Fruit fly (Drosophila melanogaster): ENCODE measurements around the gene Ir76a.

The Ir76a gene

DNA sequence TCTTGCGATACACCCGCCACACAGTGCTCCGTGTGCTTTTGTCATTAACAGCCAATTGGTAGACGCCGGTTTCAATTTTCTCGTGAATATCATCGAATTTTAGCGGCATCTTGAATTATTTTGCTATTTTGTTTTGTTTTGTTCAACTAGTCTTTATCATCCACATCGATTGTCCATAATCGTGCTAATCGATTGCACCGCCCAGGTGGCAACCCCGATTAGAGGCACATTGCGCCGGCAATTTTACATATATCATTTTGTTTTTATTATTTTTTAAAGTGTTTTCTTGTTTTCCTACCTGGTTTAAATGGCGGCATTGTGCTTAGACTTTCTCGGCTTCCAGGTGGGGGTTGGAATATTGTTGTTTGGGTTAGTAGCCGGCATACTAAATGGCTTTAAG is 6.8 kb downstream of the Ir76a start, which contains the start of gene CG34116 (continued):
- no peak for TF ChIP-seq CG30403 (GFP tag; optimal IDR thresholded peaks at IDR 0.05)
- no peak for TF ChIP-seq prd (optimal IDR thresholded peaks at IDR 0.05)
- TF ChIP-seq prd (GFP tag; IDR thresholded peaks at IDR 0.05): no peak
- no peak for TF ChIP-seq CG10565 (GFP tag; optimal IDR thresholded peaks at IDR 0.05)
- TF ChIP-seq exex (tag; optimal IDR thresholded peaks at IDR 0.05): no peak
- TF ChIP-seq CG6254 (GFP tag; optimal IDR thresholded peaks at IDR 0.05): no peak
- no peak for TF ChIP-seq ken (GFP tag; IDR thresholded peaks at IDR 0.05)
- TF ChIP-seq Dll (GFP tag; IDR thresholded peaks at IDR 0.05; ENCODE audit: partially characterized antibody): peak; percentile 71
- no peak for TF ChIP-seq CG1647 (GFP tag; optimal IDR thresholded peaks at IDR 0.05)
- no peak for TF ChIP-seq CG12769 (tag; optimal IDR thresholded peaks at IDR 0.05)
- no peak for TF ChIP-seq Spps (tag; optimal IDR thresholded peaks at IDR 0.05)
- TF ChIP-seq CG12391 (tag; optimal IDR thresholded peaks at IDR 0.05): no peak
- no peak for TF ChIP-seq CG6272 (GFP tag; IDR thresholded peaks at IDR 0.05)
- no peak for TF ChIP-seq fd102C (GFP tag; optimal IDR thresholded peaks at IDR 0.05)
- no peak for TF ChIP-seq CG18011 (GFP tag; optimal IDR thresholded peaks at IDR 0.05)
- no peak for TF ChIP-seq CG14667 (GFP tag; IDR thresholded peaks at IDR 0.05)
- TF ChIP-seq CG16815 (GFP tag; optimal IDR thresholded peaks at IDR 0.05): no peak
- no peak for TF ChIP-seq Hr51 (GFP tag; optimal IDR thresholded peaks at IDR 0.05)
- no peak for TF ChIP-seq CG8281 (tag; optimal IDR thresholded peaks at IDR 0.05)
- TF ChIP-seq CTCF (GFP tag; optimal IDR thresholded peaks at IDR 0.05): no peak
- no peak for TF ChIP-seq Eip74EF (GFP tag; optimal IDR thresholded peaks at IDR 0.05)
- TF ChIP-seq stwl (tag; optimal IDR thresholded peaks at IDR 0.05): peak; percentile 28
- TF ChIP-seq zfh1 (GFP tag; IDR thresholded peaks at IDR 0.05): no peak
- TF ChIP-seq jumu (GFP tag; optimal IDR thresholded peaks at IDR 0.05): no peak
- TF ChIP-seq ranshi (GFP tag; IDR thresholded peaks at IDR 0.05): no peak
- TF ChIP-seq CG18262 (tag; optimal IDR thresholded peaks at IDR 0.05): no peak
- no peak for TF ChIP-seq gcm2 (GFP tag; optimal IDR thresholded peaks at IDR 0.05)
- no peak for TF ChIP-seq CG2712 (tag; optimal IDR thresholded peaks at IDR 0.05)
- TF ChIP-seq CG2116 (GFP tag; optimal IDR thresholded peaks at IDR 0.05): peak; percentile 24
- no peak for TF ChIP-seq CG7271 (tag; optimal IDR thresholded peaks at IDR 0.05)
- no peak for TF ChIP-seq HLHmδ (GFP tag; optimal IDR thresholded peaks at IDR 0.05)
- no peak for TF ChIP-seq sc (optimal IDR thresholded peaks at IDR 0.05)
- no peak for TF ChIP-seq sc (GFP tag; optimal IDR thresholded peaks at IDR 0.05)
- TF ChIP-seq CkIIα-i1 (GFP tag; IDR thresholded peaks at IDR 0.05): no peak
- TF ChIP-seq row (GFP tag; IDR thresholded peaks at IDR 0.05): no peak
- no peak for TF ChIP-seq CG11560 (tag; IDR thresholded peaks at IDR 0.05)
- peak; percentile 19; the same call in 1 of the 2 replicates for TF ChIP-seq sna (GFP tag; IDR thresholded peaks at IDR 0.05; ENCODE audit: partially characterized antibody)
- no peak for TF ChIP-seq emc (GFP tag; optimal IDR thresholded peaks at IDR 0.05)
- no peak for TF ChIP-seq Elba2 (GFP tag; optimal IDR thresholded peaks at IDR 0.05)
- TF ChIP-seq pfk (GFP tag; optimal IDR thresholded peaks at IDR 0.05): no peak
- TF ChIP-seq tap (tag; optimal IDR thresholded peaks at IDR 0.05): no peak
- no peak for TF ChIP-seq kah (GFP tag; optimal IDR thresholded peaks at IDR 0.05)
- no peak for TF ChIP-seq vfl (GFP tag; optimal IDR thresholded peaks at IDR 0.05)
- TF ChIP-seq CG4360 (GFP tag; IDR thresholded peaks at IDR 0.05): no peak
- no peak for TF ChIP-seq CG11093 (GFP tag; IDR thresholded peaks at IDR 0.05)
- TF ChIP-seq repo (GFP tag; optimal IDR thresholded peaks at IDR 0.05): no peak
- TF ChIP-seq CG6689 (GFP tag; IDR thresholded peaks at IDR 0.05): no peak
- peak; percentile 66; the same call in 1 of the 2 replicates for TF ChIP-seq amos (GFP tag; IDR thresholded peaks at IDR 0.05; ENCODE audit: partially characterized antibody)
- TF ChIP-seq CoRest (tag; optimal IDR thresholded peaks at IDR 0.05): no peak
- TF ChIP-seq CG30431 (GFP tag; optimal IDR thresholded peaks at IDR 0.05): no peak
- TF ChIP-seq lilli (GFP tag; optimal IDR thresholded peaks at IDR 0.05): no peak
- TF ChIP-seq YL-1 (GFP tag; optimal IDR thresholded peaks at IDR 0.05): no peak
